Fruit fly (Drosophila melanogaster): ENCODE measurements around the gene Girdin.

The Girdin gene

dm6 chr3L:3178530-3179096 lies at the start of gene Girdin, which contains the start of gene MnM:
Gene Girdin, plus strand, starts transcription at chr3L:3178930.
Gene MnM, minus strand, starts transcription at chr3L:3178580.
- TF ChIP-seq sv (GFP tag; optimal IDR thresholded peaks at IDR 0.05) (peak; percentile 67), Myc (optimal IDR thresholded peaks at IDR 0.05) (peak; percentile 94), GATAd (GFP tag; optimal IDR thresholded peaks at IDR 0.05) (peak; percentile 12), dmrt93B (GFP tag; optimal IDR thresholded peaks at IDR 0.05) (peak; percentile 19), ey (GFP tag; optimal IDR thresholded peaks at IDR 0.05) (peak; percentile 69), foxo (GFP tag; optimal IDR thresholded peaks at IDR 0.05) (peak in 1 of 2 experiments; percentile 82), woc (GFP tag; optimal IDR thresholded peaks at IDR 0.05) (peak; percentile 89), dl (GFP tag; optimal IDR thresholded peaks at IDR 0.05; ENCODE audit: insufficient read depth in 1 of 2, partially characterized antibody in 2 of 2) (no peak), HLH106 (tag; optimal IDR thresholded peaks at IDR 0.05) (peak; percentile 65), fru (GFP tag; optimal IDR thresholded peaks at IDR 0.05) (peak; percentile 70), OdsH (GFP tag; optimal IDR thresholded peaks at IDR 0.05) (peak; percentile 55), br (GFP tag; optimal IDR thresholded peaks at IDR 0.05) (peak; percentile 73), Vsx2 (GFP tag; optimal IDR thresholded peaks at IDR 0.05; ENCODE audit: partially characterized antibody) (no peak), CrebA (GFP tag; optimal IDR thresholded peaks at IDR 0.05; ENCODE audit: borderline replicate concordance) (no peak), Hr83 (GFP tag; optimal IDR thresholded peaks at IDR 0.05; ENCODE audit: poor library complexity, severe bottlenecking) (peak; percentile 57)

- TF ChIP-seq tai (GFP tag; optimal IDR thresholded peaks at IDR 0.05), result no peak
- TF ChIP-seq Rel (GFP tag; optimal IDR thresholded peaks at IDR 0.05), result no peak
- no peak for TF ChIP-seq Rel (tag; optimal IDR thresholded peaks at IDR 0.05)
- no peak for TF ChIP-seq sv (GFP tag; optimal IDR thresholded peaks at IDR 0.05)
- peak; percentile 44 for TF ChIP-seq Dif (GFP tag; optimal IDR thresholded peaks at IDR 0.05; ENCODE audit: partially characterized antibody)
- TF ChIP-seq Hr83 (GFP tag; optimal IDR thresholded peaks at IDR 0.05; ENCODE audit: poor library complexity, severe bottlenecking), result peak; percentile 78
- peak; percentile 0 to 71 for TF ChIP-seq dl (GFP tag; optimal IDR thresholded peaks at IDR 0.05; ENCODE audit: insufficient read depth in 1 of 2, partially characterized antibody in 2 of 2)
- TF ChIP-seq rgr (GFP tag; optimal IDR thresholded peaks at IDR 0.05), result peak; percentile 4
- peak; percentile 20 for TF ChIP-seq CG32264 (GFP tag; optimal IDR thresholded peaks at IDR 0.05)
- peak; percentile 16 for TF ChIP-seq br (GFP tag; optimal IDR thresholded peaks at IDR 0.05)
- peak; percentile 1 for TF ChIP-seq OdsH (GFP tag; optimal IDR thresholded peaks at IDR 0.05)
- peak; percentile 38 for TF ChIP-seq h (GFP tag; optimal IDR thresholded peaks at IDR 0.05)
These were observed 44.6 kb upstream of the Girdin start for dm6 chr3L:3134064-3134545.

- no peak for TF ChIP-seq Dif (GFP tag; optimal IDR thresholded peaks at IDR 0.05; ENCODE audit: partially characterized antibody)
- TF ChIP-seq lola (GFP tag; optimal IDR thresholded peaks at IDR 0.05), result no peak
- TF ChIP-seq sv (GFP tag; optimal IDR thresholded peaks at IDR 0.05), result no peak
- TF ChIP-seq Jra (GFP tag; optimal IDR thresholded peaks at IDR 0.05), result no peak
These were observed 37.3 kb upstream of the Girdin start for dm6 chr3L:3141411-3141810.

- TF ChIP-seq psq (GFP tag; optimal IDR thresholded peaks at IDR 0.05) (no peak), pan (optimal IDR thresholded peaks at IDR 0.05) (no peak), woc (GFP tag; optimal IDR thresholded peaks at IDR 0.05) (no peak), rgr (GFP tag; optimal IDR thresholded peaks at IDR 0.05) (no peak), Rel (GFP tag; optimal IDR thresholded peaks at IDR 0.05) (no peak), Rel (tag; optimal IDR thresholded peaks at IDR 0.05) (peak; percentile 33), lola (GFP tag; optimal IDR thresholded peaks at IDR 0.05) (no peak), Sp1 (GFP tag; optimal IDR thresholded peaks at IDR 0.05) (no peak), tai (GFP tag; optimal IDR thresholded peaks at IDR 0.05) (no peak), sv (GFP tag; optimal IDR thresholded peaks at IDR 0.05) (no peak), Vsx2 (GFP tag; optimal IDR thresholded peaks at IDR 0.05; ENCODE audit: partially characterized antibody) (no peak), Jra (GFP tag; optimal IDR thresholded peaks at IDR 0.05) (no peak), Dfd (GFP tag; optimal IDR thresholded peaks at IDR 0.05) (no peak), Hnf4 (GFP tag; optimal IDR thresholded peaks at IDR 0.05) (no peak), N (GFP tag; optimal IDR thresholded peaks at IDR 0.05) (no peak), CrebA (GFP tag; optimal IDR thresholded peaks at IDR 0.05; ENCODE audit: borderline replicate concordance) (no peak), h (GFP tag; optimal IDR thresholded peaks at IDR 0.05) (peak; percentile 61)
These were observed 36.0 kb upstream of the Girdin start for dm6 chr3L:3142516-3143382.
